Worm (Caenorhabditis elegans) whole organism, L1 larva: Measurements from ENCODE around the gene tag-335.

ENCODE experiments used
- F16B12.6 ChIP-seq: fragments of 150-350 bp; optimal IDR thresholded peaks from 2 replicates; lab custom pipeline; 2014; ENCODE audit warnings: missing biosample characterization, missing genetic modification characterization
- blmp-1 ChIP-seq: fragments of 150-350 bp; optimal IDR thresholded peaks from 2 replicates; lab custom pipeline; 2014; ENCODE audit warnings: missing biosample characterization, missing genetic modification characterization
- fkh-10 ChIP-seq: sonication (generic microtip); optimal IDR thresholded peaks from 2 replicates; lab custom pipeline; 2017; ENCODE audit warnings: missing biosample characterization, missing genetic modification reagents, missing genetic modification characterization
- lin-39 ChIP-seq: fragments of 150-350 bp; optimal IDR thresholded peaks from 2 replicates; lab custom pipeline; 2014; ENCODE audit warnings: missing biosample characterization, missing genetic modification reagents, missing genetic modification characterization
- sox-4 ChIP-seq: sonication (generic microtip); optimal IDR thresholded peaks from 2 replicates; lab custom pipeline; 2016; ENCODE audit warnings: missing genetic modification characterization, missing compliant biosample characterization
- sptf-1 ChIP-seq: fragments of 150-350 bp; optimal IDR thresholded peaks from 2 replicates; lab custom pipeline; 2014; ENCODE audit warnings: missing biosample characterization, missing genetic modification characterization
- ztf-4 ChIP-seq: fragments of 150-350 bp; optimal IDR thresholded peaks from 2 replicates; lab custom pipeline; 2014; ENCODE audit warnings: missing biosample characterization, missing genetic modification characterization

DNA sequence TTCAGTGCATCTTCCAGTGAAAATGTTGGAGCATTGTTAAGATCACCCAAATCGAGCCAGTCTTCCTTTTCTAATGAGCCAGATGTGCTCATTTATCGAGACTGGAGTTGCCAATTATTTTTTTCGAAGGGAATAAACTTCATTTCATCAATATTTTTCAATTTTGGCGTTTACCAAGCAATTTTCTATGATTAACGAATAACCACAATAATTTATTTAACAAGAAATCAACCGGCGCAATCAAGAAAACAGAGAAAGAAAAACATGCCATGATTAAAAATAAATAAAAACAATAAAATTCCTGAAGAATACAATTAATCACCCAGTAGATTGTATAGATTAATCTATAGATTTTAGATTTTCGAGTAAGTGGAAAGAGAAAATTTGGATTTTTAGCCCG is 2.5 kb downstream of the tag-335 start, which contains the start of gene vps-8:
- no peak for TF ChIP-seq sptf-1 (tag; lab: Kevin White, UChicago)
- no peak for TF ChIP-seq ztf-4 (tag; lab: Kevin White, UChicago)
- no peak for TF ChIP-seq F16B12.6 (tag; lab: Kevin White, UChicago)
- TF ChIP-seq blmp-1 (tag; lab: Kevin White, UChicago) = no peak
- TF ChIP-seq sox-4 (tag; lab: Kevin White, UChicago) = no peak
- no peak for TF ChIP-seq fkh-10 (GFP tag; lab: Kevin White, UChicago)
- TF ChIP-seq lin-39 = no peak
